Worm (Caenorhabditis elegans): ENCODE data around the gene Y38H8A.4.

DNA sequence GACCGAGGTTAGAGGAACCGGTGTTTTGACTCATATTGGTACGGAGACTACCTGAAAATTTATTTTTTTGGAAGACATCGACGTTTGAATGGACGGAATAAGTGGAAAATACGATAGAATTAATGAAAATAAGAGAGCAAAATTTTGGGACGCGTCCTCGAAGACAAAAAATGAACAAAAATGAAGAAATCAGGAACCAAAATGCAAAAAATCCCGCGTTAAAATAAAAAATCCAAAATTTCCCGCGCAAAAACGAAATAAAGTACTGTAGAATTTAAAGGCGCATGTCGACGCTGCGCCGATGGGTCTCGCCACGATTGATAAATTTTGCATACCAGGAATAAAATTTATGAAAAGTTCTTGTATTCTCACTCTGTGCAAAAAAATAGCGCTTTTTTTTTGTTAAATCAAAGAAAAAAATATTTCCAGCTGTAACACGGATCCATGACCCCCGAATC lies 40.0 kb upstream of the Y38H8A.4 start, which contains the start of gene puf-3:
- TF ChIP-seq attf-6 (GFP tag; IDR thresholded peaks at IDR 0.05) (peak; percentile 95), unc-130 (GFP tag; optimal IDR thresholded peaks at IDR 0.05) (peak; percentile 25), F49E8.2 (tag; optimal IDR thresholded peaks at IDR 0.05; ENCODE audit: insufficient read depth) (peak; percentile 77), Y53F4B.3 (GFP tag; IDR thresholded peaks at IDR 0.05) (no peak), mcd-1 (GFP tag; IDR thresholded peaks at IDR 0.05) (peak; percentile 63), Y67H2A.10 (GFP tag; conservative IDR thresholded peaks at IDR 0.05) (peak; percentile 55; the same call in 1 of the 2 replicates), fkh-3 (tag; optimal IDR thresholded peaks at IDR 0.05) (no peak)

Data from whole organism, young adult.